Comparison of ENCODE assay signal across 1 fruit fly cellular context in genomic region chr3L:5139312-5139711, dm6.
TF ChIP-seq lines count a peak whose summit lies in the region.

Tcs5 (minus strand) TSS chr3L:5139395.
CHMP2B (plus strand) TSS chr3L:5139619.

TF ChIP-seq in whole organism, embryonic, 481 proteins besides CTCF, POLR2A, EP300 and RAD21 (continued from another document):
- TF ChIP-seq yki (optimal IDR thresholded peaks at IDR 0.05; lab: Kevin White, UChicago) (no peak), CG8478 (optimal IDR thresholded peaks at IDR 0.05; lab: Kevin White, UChicago) (no peak), Sry-β (GFP tag; optimal IDR thresholded peaks at IDR 0.05; lab: Kevin White, UChicago) (peak; percentile 80), Bgb (GFP tag; IDR thresholded peaks at IDR 0.05; lab: Robert Waterston, UW; ENCODE audit: partially characterized antibody) (peak; percentile 58), corto (GFP tag; optimal IDR thresholded peaks at IDR 0.05; lab: Kevin White, UChicago) (peak; percentile 99), CG9797 (GFP tag; optimal IDR thresholded peaks at IDR 0.05; lab: Kevin White, UChicago) (peak; percentile 74), Lim3 (GFP tag; IDR thresholded peaks at IDR 0.05; lab: Robert Waterston, UW) (peak; percentile 99), CG1529 (GFP tag; optimal IDR thresholded peaks at IDR 0.05; lab: Kevin White, UChicago) (peak; percentile 99), rib (GFP tag; IDR thresholded peaks at IDR 0.05; lab: Robert Waterston, UW) (peak; percentile 100), CG15269 (tag; optimal IDR thresholded peaks at IDR 0.05; lab: Kevin White, UChicago) (peak; percentile 100), Sox102F (GFP tag; optimal IDR thresholded peaks at IDR 0.05; lab: Kevin White, UChicago) (peak; percentile 100), bsh (GFP tag; optimal IDR thresholded peaks at IDR 0.05; lab: Kevin White, UChicago) (peak; percentile 99 to 100), CG8388 (GFP tag; optimal IDR thresholded peaks at IDR 0.05; lab: Kevin White, UChicago) (peak; percentile 99), fd3F (GFP tag; optimal IDR thresholded peaks at IDR 0.05; lab: Kevin White, UChicago) (peak; percentile 100), CG6765 (GFP tag; optimal IDR thresholded peaks at IDR 0.05; lab: Kevin White, UChicago) (peak; percentile 99), sna (GFP tag; IDR thresholded peaks at IDR 0.05; lab: Robert Waterston, UW; ENCODE audit: partially characterized antibody) (0 out of 2 replicates have a peak, but pooled peaks have one; percentile 42), Blimp-1 (GFP tag; optimal IDR thresholded peaks at IDR 0.05; lab: Kevin White, UChicago) (peak; percentile 99), Atf-2 (GFP tag; optimal IDR thresholded peaks at IDR 0.05; lab: Kevin White, UChicago) (peak; percentile 99), pum (GFP tag; optimal IDR thresholded peaks at IDR 0.05; lab: Kevin White, UChicago) (peak; percentile 100), CG4404 (GFP tag; IDR thresholded peaks at IDR 0.05; lab: Robert Waterston, UW) (peak; percentile 100), CG9609 (GFP tag; optimal IDR thresholded peaks at IDR 0.05; lab: Kevin White, UChicago) (peak; percentile 100), CG6254 (GFP tag; optimal IDR thresholded peaks at IDR 0.05; lab: Kevin White, UChicago) (peak; percentile 97), gsb-n (tag; optimal IDR thresholded peaks at IDR 0.05; lab: Kevin White, UChicago) (peak; percentile 99), crc (GFP tag; optimal IDR thresholded peaks at IDR 0.05; lab: Kevin White, UChicago) (peak; percentile 99), scrt (GFP tag; optimal IDR thresholded peaks at IDR 0.05; lab: Kevin White, UChicago) (peak; percentile 98), CG7271 (tag; optimal IDR thresholded peaks at IDR 0.05; lab: Kevin White, UChicago) (peak; percentile 100), tx (GFP tag; optimal IDR thresholded peaks at IDR 0.05; lab: Kevin White, UChicago) (peak; percentile 99), MESR4 (GFP tag; optimal IDR thresholded peaks at IDR 0.05; lab: Kevin White, UChicago) (peak; percentile 94), CG8290 (GFP tag; optimal IDR thresholded peaks at IDR 0.05; lab: Kevin White, UChicago) (peak; percentile 99), CG8290 (tag; optimal IDR thresholded peaks at IDR 0.05; lab: Kevin White, UChicago) (peak; percentile 98 to 99), CG3065 (GFP tag; optimal IDR thresholded peaks at IDR 0.05; lab: Kevin White, UChicago) (peak; percentile 99), fd102C (GFP tag; optimal IDR thresholded peaks at IDR 0.05; lab: Kevin White, UChicago) (peak; percentile 98), CG34422 (GFP tag; IDR thresholded peaks at IDR 0.05; lab: Robert Waterston, UW) (peak; percentile 100), bcd (GFP tag; optimal IDR thresholded peaks at IDR 0.05; lab: Kevin White, UChicago) (peak; percentile 100), Lhr (GFP tag; optimal IDR thresholded peaks at IDR 0.05; lab: Kevin White, UChicago) (peak; percentile 99), nau (GFP tag; optimal IDR thresholded peaks at IDR 0.05; lab: Kevin White, UChicago) (peak; percentile 99), CG17385 (GFP tag; optimal IDR thresholded peaks at IDR 0.05; lab: Kevin White, UChicago) (peak; percentile 99), jigr1 (GFP tag; IDR thresholded peaks at IDR 0.05; lab: Robert Waterston, UW) (peak; percentile 100)
